Fruit fly (Drosophila melanogaster) whole organism, wandering third instar larva: Measurements from ENCODE around the gene Nab2.

Source experiments
- Abd-B ChIP-seq: fragments of >200 bp; optimal IDR thresholded peaks from 2 replicates; lab custom pipeline; 2017; ENCODE audit warnings: missing biosample characterization, missing genetic modification characterization
- CG32264 ChIP-seq: fragments of 200-800 bp; sonication (Bioruptor generic); optimal IDR thresholded peaks from 2 replicates; lab custom pipeline; 2016; ENCODE audit warnings: missing biosample characterization, missing genetic modification characterization
- CG9705 ChIP-seq: fragments of 200-800 bp; sonication (Bioruptor generic); optimal IDR thresholded peaks from 2 replicates; lab custom pipeline; 2018; ENCODE audit warnings: missing biosample characterization, mild to moderate bottlenecking, missing genetic modification characterization
- CrebA ChIP-seq: fragments of 200-800 bp; sonication (Bioruptor generic); optimal IDR thresholded peaks from 2 replicates; lab custom pipeline; 2016; ENCODE audit warnings: missing biosample characterization, mild to moderate bottlenecking, missing genetic modification characterization, borderline replicate concordance
- Dfd ChIP-seq: fragments of >200 bp; optimal IDR thresholded peaks from 2 replicates; lab custom pipeline; 2017; ENCODE audit warnings: missing biosample characterization, missing genetic modification characterization
- Dif ChIP-seq: fragments of 200-275, 200-300 bp; sonication (Bioruptor generic); optimal IDR thresholded peaks from 2 replicates; lab custom pipeline; 2018; ENCODE audit warnings: missing biosample characterization, missing genetic modification characterization; ENCODE audit not compliant: partially characterized antibody
- GATAd ChIP-seq: sonication (Bioruptor generic); optimal IDR thresholded peaks from 2 replicates; lab custom pipeline; 2016; ENCODE audit warnings: missing biosample characterization, missing genetic modification characterization
- HLH106 ChIP-seq: fragments of 200-800 bp; optimal IDR thresholded peaks from 3 replicates; lab custom pipeline; 2019; ENCODE audit warnings: missing biosample characterization, mild to moderate bottlenecking, missing genetic modification characterization, moderate library complexity
- Hnf4 ChIP-seq: fragments of 200-800 bp; sonication (Bioruptor generic); optimal IDR thresholded peaks from 2 replicates; lab custom pipeline; 2016; ENCODE audit warnings: missing biosample characterization, mild to moderate bottlenecking, missing genetic modification characterization
- Hr83 ChIP-seq: fragments of 200-300 bp; sonication (Bioruptor generic); optimal IDR thresholded peaks from 2 replicates; lab custom pipeline; 2016; ENCODE audit warnings: missing biosample characterization, mild to moderate bottlenecking, missing genetic modification characterization, moderate library complexity; ENCODE audit not compliant: poor library complexity, severe bottlenecking
- Mio ChIP-seq: sonication (Bioruptor generic); optimal IDR thresholded peaks from 2 replicates; lab custom pipeline; 2016; ENCODE audit warnings: missing biosample characterization, missing genetic modification characterization
- Myc ChIP-seq: fragments of >200 bp; optimal IDR thresholded peaks from 2 replicates; lab custom pipeline; 2017
- N ChIP-seq: fragments of >200 bp; optimal IDR thresholded peaks from 2 replicates; lab custom pipeline; 2018; ENCODE audit warnings: missing biosample characterization, missing external identifiers, missing genetic modification characterization
- OdsH ChIP-seq: fragments of 200-800 bp; sonication (Bioruptor generic); optimal IDR thresholded peaks from 2 replicates; lab custom pipeline; 2016; ENCODE audit warnings: missing biosample characterization, mild to moderate bottlenecking, missing genetic modification characterization
- Rel ChIP-seq, 2 experiments: fragments of 200-800 bp; sonication (Bioruptor generic) in 1 of 2; optimal IDR thresholded peaks; 2 replicates in 1 of 2; 3 replicates in 1 of 2; lab custom pipeline; 2016 to 2019; ENCODE audit warnings: mild to moderate bottlenecking in 2 of 2, missing biosample characterization in 2 of 2, missing genetic modification characterization in 2 of 2, moderate library complexity in 1 of 2
- Sp1 ChIP-seq: fragments of 200-800 bp; sonication (Bioruptor generic); optimal IDR thresholded peaks from 3 replicates; lab custom pipeline; 2019; ENCODE audit warnings: missing biosample characterization, mild to moderate bottlenecking, missing genetic modification characterization, moderate library complexity
- Vsx2 ChIP-seq: fragments of 200-300, 225-300 bp; sonication (Bioruptor generic); optimal IDR thresholded peaks from 2 replicates; lab custom pipeline; 2018; ENCODE audit warnings: missing biosample characterization, missing genetic modification characterization; ENCODE audit not compliant: partially characterized antibody
- br ChIP-seq: fragments of 200-800 bp; sonication (Bioruptor generic); optimal IDR thresholded peaks from 2 replicates; lab custom pipeline; 2016; ENCODE audit warnings: missing biosample characterization, missing genetic modification characterization
- brk ChIP-seq: fragments of 200-800 bp; sonication (Bioruptor generic); optimal IDR thresholded peaks from 2 replicates; lab custom pipeline; 2016; ENCODE audit warnings: missing biosample characterization, mild to moderate bottlenecking, missing genetic modification characterization
- dl ChIP-seq, 2 experiments: fragments of 175-275, 200-275 bp in 1 of 2; fragments of 200-275 bp in 1 of 2; sonication (Bioruptor generic); optimal IDR thresholded peaks; lab custom pipeline; 2018; ENCODE audit warnings: mild to moderate bottlenecking in 2 of 2, missing biosample characterization in 2 of 2, missing genetic modification characterization in 2 of 2, moderate library complexity in 2 of 2; ENCODE audit not compliant: partially characterized antibody in 2 of 2, insufficient read depth in 1 of 2
- dmrt93B ChIP-seq: fragments of 200-800 bp; sonication (Bioruptor generic); optimal IDR thresholded peaks from 2 replicates; lab custom pipeline; 2018; ENCODE audit warnings: missing biosample characterization, mild to moderate bottlenecking, missing genetic modification characterization
- dsf ChIP-seq: sonication (Bioruptor generic); optimal IDR thresholded peaks from 2 replicates; lab custom pipeline; 2016; ENCODE audit warnings: missing biosample characterization, missing genetic modification characterization, borderline replicate concordance
- ey ChIP-seq: fragments of 200-800 bp; sonication (Bioruptor generic); optimal IDR thresholded peaks from 2 replicates; lab custom pipeline; 2016; ENCODE audit warnings: missing biosample characterization, missing genetic modification characterization
- fru ChIP-seq: fragments of 200-800 bp; sonication (Bioruptor generic); optimal IDR thresholded peaks from 3 replicates; lab custom pipeline; 2016; ENCODE audit warnings: missing biosample characterization, mild to moderate bottlenecking, missing genetic modification characterization
- h ChIP-seq: fragments of 200-800 bp; sonication (Bioruptor generic); optimal IDR thresholded peaks from 3 replicates; lab custom pipeline; 2016; ENCODE audit warnings: missing biosample characterization, mild to moderate bottlenecking, missing genetic modification characterization
- jim ChIP-seq: fragments of 175-275, 200-325 bp; sonication (Bioruptor generic); optimal IDR thresholded peaks from 2 replicates; lab custom pipeline; 2016; ENCODE audit warnings: missing biosample characterization, mild to moderate bottlenecking, missing genetic modification characterization
- lola ChIP-seq: fragments of >200 bp; optimal IDR thresholded peaks from 2 replicates; lab custom pipeline; 2017; ENCODE audit warnings: missing biosample characterization, missing genetic modification characterization
- pan ChIP-seq: fragments of >200 bp; optimal IDR thresholded peaks from 2 replicates; lab custom pipeline; 2017
- psq ChIP-seq: fragments of 200-800 bp; sonication (Bioruptor generic); optimal IDR thresholded peaks from 3 replicates; lab custom pipeline; 2017; ENCODE audit warnings: missing biosample characterization, mild to moderate bottlenecking, missing genetic modification characterization, moderate library complexity
- rgr ChIP-seq: fragments of 200-800 bp; sonication (Bioruptor generic); optimal IDR thresholded peaks from 3 replicates; lab custom pipeline; 2016; ENCODE audit warnings: missing biosample characterization, mild to moderate bottlenecking, missing genetic modification characterization
- sage ChIP-seq: fragments of 200-800 bp; sonication (Bioruptor generic); optimal IDR thresholded peaks from 2 replicates; lab custom pipeline; 2016; ENCODE audit warnings: missing biosample characterization, mild to moderate bottlenecking, missing genetic modification characterization
- sv ChIP-seq: fragments of 200-800 bp; sonication (Bioruptor generic); optimal IDR thresholded peaks from 3 replicates; lab custom pipeline; 2016; ENCODE audit warnings: missing biosample characterization, missing genetic modification characterization
- tai ChIP-seq: sonication (Bioruptor generic); optimal IDR thresholded peaks from 2 replicates; lab custom pipeline; 2016; ENCODE audit warnings: missing biosample characterization, missing genetic modification characterization
- usp ChIP-seq: fragments of >200 bp; optimal IDR thresholded peaks from 2 replicates; lab custom pipeline; 2017; ENCODE audit warnings: missing biosample characterization, missing genetic modification characterization
- woc ChIP-seq: sonication (Bioruptor generic); optimal IDR thresholded peaks from 2 replicates; lab custom pipeline; 2016; ENCODE audit warnings: missing biosample characterization, mild to moderate bottlenecking, missing genetic modification characterization

Gene Nab2

DNA sequence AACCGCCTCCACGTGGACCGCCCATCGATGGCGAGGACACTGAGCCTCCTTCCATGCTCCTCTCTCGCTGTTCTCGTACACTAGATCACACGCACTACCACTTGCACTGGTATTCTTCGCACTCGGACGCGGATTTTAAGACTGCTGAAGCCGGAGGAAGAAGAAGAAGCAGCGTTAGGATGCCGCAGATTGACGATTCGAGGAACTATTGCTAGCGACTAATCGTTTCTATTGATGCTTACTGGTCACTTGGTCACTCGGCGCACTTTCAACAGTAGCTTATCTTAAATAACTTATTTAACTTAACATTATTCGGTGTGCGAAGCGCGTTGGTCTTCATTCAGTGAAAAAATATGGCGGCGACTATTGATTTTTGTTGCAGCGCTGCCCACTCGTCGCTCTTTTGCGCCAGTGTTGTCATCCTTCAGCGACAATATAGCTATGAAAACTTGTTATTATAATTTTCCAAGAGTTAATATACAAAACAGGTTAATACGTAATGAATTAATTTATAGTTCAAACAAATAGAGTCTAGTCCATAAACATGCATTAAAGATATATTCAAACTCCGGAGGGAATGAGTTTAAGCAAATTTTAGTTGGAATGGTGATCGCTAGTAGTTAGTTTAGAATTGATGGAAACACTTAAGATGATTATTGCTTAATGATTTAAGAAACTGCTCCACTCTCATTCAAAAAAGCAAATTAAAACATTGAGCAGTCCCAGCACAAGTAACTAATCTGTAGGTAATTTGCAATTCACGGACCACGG is 30.4 kb upstream of the Nab2 start, which contains the start of the genes CG5746 and CG6454:
Gene CG5746 (minus strand): TSS at position 372 of the 771 bp plus-strand sequence.
Gene CG6454 (plus strand): TSS at position 763 of the 771 bp plus-strand sequence.
- peak; percentile 87 for TF ChIP-seq Myc (lab: Kevin White, UChicago)
- TF ChIP-seq ey, result peak; percentile 59
- peak; percentile 56 for TF ChIP-seq sv (GFP tag; lab: Kevin White, UChicago)
- no peak for TF ChIP-seq usp (GFP tag; lab: Kevin White, UChicago)
- TF ChIP-seq tai (GFP tag; lab: Kevin White, UChicago), result no peak
- no peak for TF ChIP-seq rgr
- peak; percentile 37 for TF ChIP-seq CG32264 (GFP tag; lab: Kevin White, UChicago)
- no peak for TF ChIP-seq N (GFP tag; lab: Kevin White, UChicago)
- TF ChIP-seq CG9705, result peak; percentile 45
- TF ChIP-seq psq, result peak; percentile 54

dm6 chr3R:24341251-24341650 is 23.0 kb upstream of the Nab2 start, which contains the start of gene Ms:
Gene Ms, plus strand, starts transcription at chr3R:24341551.
- no peak for TF ChIP-seq dmrt93B
- no peak for TF ChIP-seq lola
- no peak for TF ChIP-seq fru (GFP tag; lab: Kevin White, UChicago)
- TF ChIP-seq psq, result no peak
- TF ChIP-seq pan (lab: Kevin White, UChicago), result no peak
- TF ChIP-seq Sp1 (GFP tag; lab: Kevin White, UChicago), result no peak
- TF ChIP-seq Hr83 (GFP tag; lab: Kevin White, UChicago), result no peak
- TF ChIP-seq Rel (GFP tag; optimal IDR thresholded peaks at IDR 0.05; lab: Kevin White, UChicago), result no peak
- no peak for TF ChIP-seq Rel (tag; optimal IDR thresholded peaks at IDR 0.05; lab: Kevin White, UChicago)
- TF ChIP-seq rgr, result no peak
- TF ChIP-seq ey, result no peak
- no peak for TF ChIP-seq CG32264 (GFP tag; lab: Kevin White, UChicago)
- TF ChIP-seq N (GFP tag; lab: Kevin White, UChicago), result no peak
- TF ChIP-seq brk (GFP tag; lab: Kevin White, UChicago), result no peak
- TF ChIP-seq HLH106, result no peak
- no peak for TF ChIP-seq tai (GFP tag; lab: Kevin White, UChicago)
- TF ChIP-seq Mio (GFP tag; lab: Kevin White, UChicago), result no peak
- TF ChIP-seq jim, result no peak
- TF ChIP-seq dsf (GFP tag; lab: Kevin White, UChicago), result no peak

DNA sequence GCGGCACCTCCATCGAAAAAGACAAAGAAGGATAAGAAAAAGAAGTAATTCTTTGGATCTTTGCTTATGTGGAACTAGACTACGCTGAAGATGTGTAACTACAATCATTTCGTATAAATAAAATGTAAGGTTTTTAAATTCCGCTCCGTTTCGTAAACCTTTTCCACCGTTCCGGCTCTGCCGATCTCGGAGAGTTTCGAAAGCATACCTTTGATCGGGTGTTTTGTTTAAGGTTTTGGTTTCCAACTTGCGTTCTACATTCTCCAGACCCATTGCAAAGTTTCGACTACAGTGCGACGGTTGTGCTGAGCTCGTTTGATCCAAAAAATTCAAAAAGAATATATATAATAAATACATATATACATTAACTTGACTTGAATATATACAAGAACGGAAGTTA is 18.4 kb upstream of the Nab2 start, which contains the start of gene CG6432:
Gene CG6432 (plus strand): TSS at position 301 of the 400 bp plus-strand sequence.
- TF ChIP-seq N (GFP tag; lab: Kevin White, UChicago) (no peak), dl (GFP tag; optimal IDR thresholded peaks at IDR 0.05; lab: Kevin White, UChicago; ENCODE audit: insufficient read depth in 1 of 2, partially characterized antibody in 2 of 2) (no peak), ey (no peak), psq (no peak), jim (no peak), tai (GFP tag; lab: Kevin White, UChicago) (no peak), GATAd (GFP tag; lab: Kevin White, UChicago) (no peak), CG9705 (no peak), CrebA (GFP tag; lab: Kevin White, UChicago) (no peak), Sp1 (GFP tag; lab: Kevin White, UChicago) (no peak), dsf (GFP tag; lab: Kevin White, UChicago) (no peak), OdsH (GFP tag; lab: Kevin White, UChicago) (no peak), pan (lab: Kevin White, UChicago) (no peak)

DNA sequence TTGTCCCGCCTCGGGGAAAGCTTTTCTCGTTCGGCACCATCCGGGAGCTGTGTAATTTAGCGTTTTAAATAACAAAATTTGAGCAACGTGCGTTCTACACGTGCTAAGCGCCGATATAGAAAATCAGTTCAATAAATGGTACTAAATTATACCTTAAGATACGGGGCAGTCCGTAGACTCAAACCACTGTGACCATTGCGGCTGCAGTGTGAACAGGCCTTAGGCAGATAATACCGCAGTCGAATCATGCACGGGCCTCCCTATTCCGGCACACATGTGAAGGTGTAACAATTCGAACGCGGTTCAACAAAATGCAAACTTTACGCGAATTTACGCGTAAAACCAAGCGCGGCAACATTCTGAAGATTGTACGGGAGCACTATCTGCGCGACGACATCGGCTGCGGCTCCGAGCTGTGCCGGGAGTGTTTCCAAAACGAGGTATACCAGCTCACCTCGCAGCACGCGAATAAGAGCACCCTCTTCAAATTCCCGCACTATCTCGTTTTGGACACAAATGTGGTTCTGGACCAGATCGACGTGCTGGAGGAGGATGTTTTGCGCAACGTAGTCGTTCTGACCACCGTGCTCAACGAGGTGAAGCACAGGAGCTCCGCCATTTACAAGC is 15.1 kb upstream of the Nab2 start, which contains the start of the genes Rrp5 and Dis3:
Gene Rrp5 (minus strand): TSS at position 135 of the 627 bp plus-strand sequence.
Gene Dis3 (plus strand): TSS at position 252 of the 627 bp plus-strand sequence.
- TF ChIP-seq brk (GFP tag; lab: Kevin White, UChicago) (no peak), br (GFP tag; lab: Kevin White, UChicago) (no peak), tai (GFP tag; lab: Kevin White, UChicago) (no peak), CrebA (GFP tag; lab: Kevin White, UChicago) (no peak), Vsx2 (GFP tag; lab: Kevin White, UChicago) (peak; percentile 99), GATAd (GFP tag; lab: Kevin White, UChicago) (no peak), pan (lab: Kevin White, UChicago) (no peak), woc (GFP tag; lab: Kevin White, UChicago) (no peak), Abd-B (GFP tag; lab: Kevin White, UChicago) (no peak), OdsH (GFP tag; lab: Kevin White, UChicago) (no peak), Mio (GFP tag; lab: Kevin White, UChicago) (no peak), Rel (GFP tag; optimal IDR thresholded peaks at IDR 0.05; lab: Kevin White, UChicago) (no peak), Rel (tag; optimal IDR thresholded peaks at IDR 0.05; lab: Kevin White, UChicago) (no peak), sage (GFP tag; lab: Kevin White, UChicago) (no peak), h (GFP tag; lab: Kevin White, UChicago) (no peak), Myc (lab: Kevin White, UChicago) (peak; percentile 68), Hnf4 (GFP tag; lab: Kevin White, UChicago) (no peak), CG32264 (GFP tag; lab: Kevin White, UChicago) (no peak), ey (no peak), psq (no peak), Dfd (GFP tag; lab: Kevin White, UChicago) (no peak), Dif (GFP tag; lab: Kevin White, UChicago) (peak; percentile 97), dl (GFP tag; optimal IDR thresholded peaks at IDR 0.05; lab: Kevin White, UChicago; ENCODE audit: insufficient read depth in 1 of 2, partially characterized antibody in 2 of 2) (peak in 1 of 2 experiments; percentile 16), lola (no peak)
